Fruit fly (Drosophila melanogaster) whole organism, larva: ENCODE results near the gene CG6928.

Experiments
- noc ChIP-seq: fragments of 200-800 bp; sonication (Bioruptor generic); optimal IDR thresholded peaks from 3 replicates; lab custom pipeline; 2019; ENCODE audit warnings: missing biosample characterization, mild to moderate bottlenecking, missing genetic modification characterization, moderate library complexity

The CG6928 gene

dm6 chr3L:12002321-12003248, at the start of gene CG6928, which contains the start of gene Pop2:
TSS of gene CG6928 (plus strand) at chr3L:12003155.
TSS of gene Pop2 (minus strand) at chr3L:12002915.
- no peak for TF ChIP-seq noc (tag; lab: Kevin White, UChicago)

- no peak for TF ChIP-seq noc (tag; lab: Kevin White, UChicago)
These were observed 49.7 kb upstream of the CG6928 start, which contains the start of gene obst-G for dm6 chr3L:11953217-11953616. TSS of gene obst-G (minus strand) at chr3L:11953317.

- TF ChIP-seq noc (tag; lab: Kevin White, UChicago): no peak
These were observed 49.2 kb upstream of the CG6928 start, which contains the start of gene CG7248 for dm6 chr3L:11953783-11954182. TSS of gene CG7248 (plus strand) at chr3L:11954083.

DNA sequence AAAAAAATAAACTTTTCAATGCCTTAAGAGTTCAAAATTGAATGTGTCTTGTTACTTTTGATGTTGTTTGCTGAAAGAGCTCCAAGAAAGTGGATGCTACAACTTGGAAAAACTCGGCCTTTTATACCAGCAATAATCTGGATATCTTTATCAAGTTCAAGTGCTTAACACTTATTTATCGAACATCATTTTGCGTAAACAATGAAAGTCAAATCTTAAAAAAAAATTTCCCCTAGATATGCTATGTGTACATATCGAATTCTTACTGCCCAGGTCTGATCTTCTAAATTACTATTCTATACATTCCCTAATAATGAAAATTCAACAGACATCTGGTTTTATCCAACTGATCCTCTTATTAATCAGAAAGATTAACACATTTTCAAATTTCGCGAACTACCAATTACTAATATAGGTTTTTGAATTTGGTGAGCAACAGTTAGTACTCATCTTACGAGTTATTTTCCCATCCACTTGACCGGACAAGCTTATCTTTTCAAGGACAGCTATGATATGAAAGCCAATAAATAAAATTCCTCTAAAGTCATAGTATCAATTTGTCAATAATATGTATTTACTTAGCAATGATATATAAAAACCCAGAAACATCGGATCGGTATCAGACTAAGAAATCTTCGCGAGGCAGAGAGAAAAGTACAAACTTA, 45.2 kb upstream of the CG6928 start, which contains the start of the genes CG11570 and CG43294:
CG11570 (minus strand) TSS at position 101 of the 665 bp plus-strand sequence.
CG43294 (plus strand) TSS at position 615 of the 665 bp plus-strand sequence.
- TF ChIP-seq noc (tag; lab: Kevin White, UChicago): no peak

dm6 chr3L:11966104-11966503, 36.9 kb upstream of the CG6928 start, which contains the start of gene prc:
TSS of gene prc (minus strand) at chr3L:11966131.
- no peak for TF ChIP-seq noc (tag; lab: Kevin White, UChicago)

DNA sequence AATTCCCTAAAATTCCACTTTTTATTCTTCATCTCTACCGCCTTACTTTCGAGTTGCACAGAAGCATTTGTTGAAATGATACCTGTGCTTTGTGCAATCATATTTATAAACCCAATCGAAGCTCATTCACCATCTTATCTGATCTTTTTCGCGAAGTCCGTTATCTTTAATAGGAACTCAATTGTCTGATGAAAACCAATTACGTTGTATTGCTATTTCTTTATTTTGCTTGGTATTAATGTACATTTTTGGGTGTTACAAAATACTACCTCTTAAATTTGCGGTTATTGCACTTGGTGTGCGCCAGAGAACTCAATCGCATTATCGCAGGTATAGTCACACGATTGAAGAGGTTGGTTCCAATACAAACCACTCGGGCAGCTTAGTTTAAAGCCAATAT, 30.1 kb upstream of the CG6928 start, which contains the start of gene Muc68E:
Muc68E (minus strand) TSS at position 101 of the 400 bp plus-strand sequence.
- no peak for TF ChIP-seq noc (tag; lab: Kevin White, UChicago)

DNA sequence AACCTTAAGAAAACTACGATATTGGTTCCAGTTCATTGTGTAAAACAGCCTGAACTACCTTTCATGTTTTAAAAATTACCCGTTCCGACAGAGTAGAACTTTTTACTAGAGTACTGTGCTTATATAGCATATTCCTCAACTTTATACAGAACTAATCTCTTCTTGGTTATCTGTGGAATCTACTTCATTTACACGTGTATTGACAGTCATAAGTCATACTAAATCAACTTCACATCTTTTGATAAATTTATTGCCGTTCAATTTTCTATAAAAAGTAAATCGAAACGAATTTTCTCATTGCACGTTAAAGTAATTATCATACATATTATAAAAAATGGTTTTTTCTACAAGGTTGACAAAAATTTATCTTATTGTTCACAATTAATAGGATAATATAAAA, 29.3 kb upstream of the CG6928 start, which contains the start of gene CG42397:
CG42397 (minus strand) TSS at position 101 of the 400 bp plus-strand sequence.
- TF ChIP-seq noc (tag; lab: Kevin White, UChicago): no peak

- TF ChIP-seq noc (tag; lab: Kevin White, UChicago): no peak
These were observed 28.4 kb upstream of the CG6928 start, which contains the start of gene CG14125 for dm6 chr3L:11974605-11975004. TSS of gene CG14125 (plus strand) at chr3L:11974905.

DNA sequence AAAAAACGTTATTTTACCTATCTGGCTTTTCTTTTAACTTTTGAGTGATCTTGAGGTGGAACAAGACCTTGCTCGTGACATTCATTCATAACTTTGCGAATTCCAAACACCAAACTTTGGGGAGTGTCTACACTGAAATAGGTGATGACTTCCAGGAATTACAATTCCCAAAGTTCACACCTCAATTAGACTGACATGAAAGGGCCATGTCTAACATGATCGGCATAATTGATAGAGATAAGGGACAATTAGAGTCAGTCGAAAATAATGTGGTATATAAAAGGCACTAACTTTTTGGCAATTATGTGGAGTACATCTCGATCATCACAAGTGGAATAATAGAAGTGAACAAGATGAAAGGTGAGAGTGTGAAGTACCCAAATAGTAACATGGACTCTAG, 27.1 kb upstream of the CG6928 start, which contains the start of gene CG43896:
CG43896 (plus strand) TSS at position 301 of the 400 bp plus-strand sequence.
- TF ChIP-seq noc (tag; lab: Kevin White, UChicago): no peak

DNA sequence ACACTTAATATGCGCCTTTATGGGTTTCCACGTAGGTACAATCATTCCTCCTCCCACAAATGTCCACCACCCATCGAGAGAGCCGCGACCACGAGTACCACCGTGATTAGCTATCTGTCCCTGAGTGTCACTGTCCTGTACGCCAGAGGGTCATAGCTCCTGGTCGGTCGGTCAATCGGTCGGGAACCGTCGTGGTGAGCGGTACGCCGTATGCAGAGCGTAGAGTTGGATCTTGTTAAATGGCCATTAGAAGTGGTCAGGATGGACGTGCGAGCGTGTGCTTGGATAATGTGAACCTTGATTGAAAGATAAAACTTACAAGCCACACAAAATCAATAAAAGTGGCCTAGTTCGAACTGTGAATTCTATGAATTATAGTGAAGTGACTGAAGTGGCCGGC, 18.3 kb upstream of the CG6928 start, which contains the start of gene CG6938:
CG6938 (plus strand) TSS at position 301 of the 400 bp plus-strand sequence.
- no peak for TF ChIP-seq noc (tag; lab: Kevin White, UChicago)

- no peak for TF ChIP-seq noc (tag; lab: Kevin White, UChicago)
These were observed 12.5 kb upstream of the CG6928 start, which contains the start of gene CG6931 for dm6 chr3L:11990436-11990835. TSS of gene CG6931 (plus strand) at chr3L:11990736.

dm6 chr3L:11992960-11993359, 10.0 kb upstream of the CG6928 start, which contains the start of gene viaf:
TSS of gene viaf (minus strand) at chr3L:11993179.
- no peak for TF ChIP-seq noc (tag; lab: Kevin White, UChicago)

dm6 chr3L:11997959-11998358, 5.0 kb upstream of the CG6928 start, which contains the start of gene Grip163:
TSS of gene Grip163 (minus strand) at chr3L:11998138.
- no peak for TF ChIP-seq noc (tag; lab: Kevin White, UChicago)

dm6 chr3L:12003457-12003856, 502 bp downstream of the CG6928 start:
- no peak for TF ChIP-seq noc (tag; lab: Kevin White, UChicago)

- TF ChIP-seq noc (tag; lab: Kevin White, UChicago): no peak
These were observed 1.2 kb downstream of the CG6928 start for dm6 chr3L:12004136-12004535.
